Fruit fly (Drosophila melanogaster) whole organism, embryonic: ENCODE measurements around the gene Cip4.
A peak's percentile ranks its signal among the peaks of the same experiment; 100 is the strongest.

Experiments used
- CG11247 ChIP-seq: fragments of 200-800 bp; sonication (Bioruptor generic); IDR thresholded peaks from 2 replicates; pipeline ENCODE4 v1.3.6; 2022; ENCODE audit warnings: missing biosample characterization, missing genetic modification characterization
- CG11695 ChIP-seq: fragments of 200-800 bp; sonication (Bioruptor generic); IDR thresholded peaks from 3 replicates; pipeline ENCODE4 v1.3.6; 2022; ENCODE audit warnings: missing biosample characterization, missing genetic modification characterization
- CG14710 ChIP-seq: fragments of 200-800 bp; sonication (Bioruptor generic); optimal IDR thresholded peaks from 3 replicates; lab custom pipeline; 2019; ENCODE audit warnings: missing biosample characterization, mild to moderate bottlenecking, missing genetic modification characterization, moderate library complexity
- CG17359 ChIP-seq: fragments of 200-800 bp; sonication (Bioruptor generic); optimal IDR thresholded peaks from 3 replicates; lab custom pipeline; 2018; ENCODE audit warnings: missing biosample characterization, mild to moderate bottlenecking, missing genetic modification characterization, moderate library complexity
- CG17568 ChIP-seq: fragments of 200-800 bp; sonication (Bioruptor generic); optimal IDR thresholded peaks from 2 replicates; lab custom pipeline; 2018; ENCODE audit warnings: missing biosample characterization, mild to moderate bottlenecking, missing genetic modification characterization, moderate library complexity
- CG18599 ChIP-seq: fragments of 200-800 bp; sonication (Bioruptor generic); optimal IDR thresholded peaks from 3 replicates; lab custom pipeline; 2017; ENCODE audit warnings: missing biosample characterization, missing genetic modification characterization, mild to moderate bottlenecking, moderate library complexity, missing genetic modification reagents
- CG2199 ChIP-seq: fragments of 200-800 bp; sonication (Bioruptor generic); IDR thresholded peaks from 3 replicates; pipeline ENCODE4 v1.3.6; 2022; ENCODE audit warnings: missing biosample characterization, missing genetic modification characterization
- CG34422 ChIP-seq: fragments of 200-800 bp; sonication (Bioruptor generic); IDR thresholded peaks from 3 replicates; pipeline ENCODE4 v1.3.6; 2022; ENCODE audit warnings: missing biosample characterization, missing genetic modification characterization
- CG4282 ChIP-seq: fragments of 200-800 bp; sonication (Bioruptor generic); optimal IDR thresholded peaks from 2 replicates; lab custom pipeline; 2016; ENCODE audit warnings: missing biosample characterization, missing genetic modification characterization
- CG6765 ChIP-seq: fragments of 200-800 bp; sonication (Bioruptor generic); optimal IDR thresholded peaks from 3 replicates; lab custom pipeline; 2017; ENCODE audit warnings: missing biosample characterization, mild to moderate bottlenecking, missing genetic modification characterization
- Dref ChIP-seq: fragments of 200-800 bp; sonication (Bioruptor generic); IDR thresholded peaks from 2 replicates; pipeline ENCODE4 v1.3.6; 2022; ENCODE audit warnings: missing biosample characterization, missing genetic modification characterization
- HLH3B ChIP-seq: fragments of 200-800 bp; sonication (Bioruptor generic); IDR thresholded peaks from 2 replicates; pipeline ENCODE4 v1.3.6; 2022; ENCODE audit warnings: missing biosample characterization, missing genetic modification characterization
- MESR4 ChIP-seq: fragments of 200-800 bp; sonication (Bioruptor generic); optimal IDR thresholded peaks from 2 replicates; lab custom pipeline; 2018; ENCODE audit warnings: missing biosample characterization, mild to moderate bottlenecking, missing genetic modification characterization, moderate library complexity
- Nf-YC ChIP-seq: fragments of 200-800 bp; optimal IDR thresholded peaks from 3 replicates; lab custom pipeline; 2019; ENCODE audit warnings: missing biosample characterization, mild to moderate bottlenecking, missing genetic modification characterization, moderate library complexity
- Ptx1 ChIP-seq: fragments of 200-800 bp; sonication (Bioruptor generic); IDR thresholded peaks from 2 replicates; pipeline ENCODE4 v1.3.6; 2022; ENCODE audit warnings: missing biosample characterization, missing genetic modification characterization
- Six4 ChIP-seq: fragments of 200-800 bp; sonication (Bioruptor generic); optimal IDR thresholded peaks from 2 replicates; lab custom pipeline; 2016; ENCODE audit warnings: missing biosample characterization, missing genetic modification characterization
- Sox102F ChIP-seq: fragments of 200-800 bp; sonication (Bioruptor generic); optimal IDR thresholded peaks from 2 replicates; lab custom pipeline; 2018; ENCODE audit warnings: missing biosample characterization, mild to moderate bottlenecking, missing genetic modification characterization, moderate library complexity
- Spps ChIP-seq: fragments of 200-800 bp; sonication (Bioruptor generic); optimal IDR thresholded peaks from 2 replicates; lab custom pipeline; 2018; ENCODE audit warnings: missing biosample characterization, mild to moderate bottlenecking, missing genetic modification characterization
- Ssrp ChIP-seq: fragments of 200-800 bp; sonication (Bioruptor generic); optimal IDR thresholded peaks from 2 replicates; lab custom pipeline; 2018; ENCODE audit warnings: missing biosample characterization, mild to moderate bottlenecking, missing genetic modification characterization, moderate library complexity
- Usf ChIP-seq: fragments of 200-800 bp; sonication (Bioruptor generic); optimal IDR thresholded peaks from 2 replicates; lab custom pipeline; 2017; ENCODE audit warnings: missing genotype, missing biosample characterization, missing genetic modification characterization
- ara ChIP-seq: fragments of 200-800 bp; sonication (Bioruptor generic); IDR thresholded peaks from 2 replicates; pipeline ENCODE4 v1.3.6; 2022; ENCODE audit warnings: missing biosample characterization, missing genetic modification characterization
- bsh ChIP-seq, 2 experiments: fragments of 200-800 bp; sonication (Bioruptor generic); optimal IDR thresholded peaks; 2 replicates each; lab custom pipeline; 2017 to 2018; ENCODE audit warnings: mild to moderate bottlenecking in 2 of 2, missing biosample characterization in 2 of 2, missing genetic modification characterization in 2 of 2, moderate library complexity in 1 of 2
- btn ChIP-seq: fragments of 200-800 bp; sonication (Bioruptor generic); optimal IDR thresholded peaks from 2 replicates; lab custom pipeline; 2016; ENCODE audit warnings: missing biosample characterization, missing genetic modification characterization
- chinmo ChIP-seq: fragments of 200-800 bp; sonication (Bioruptor generic); IDR thresholded peaks from 4 replicates; pipeline ENCODE4 v1.3.6; 2022; ENCODE audit warnings: missing biosample characterization, missing genetic modification characterization; ENCODE audit not compliant: partially characterized antibody
- dati ChIP-seq: fragments of 200-800 bp; sonication (Bioruptor generic); IDR thresholded peaks from 2 replicates; pipeline ENCODE4 v1.3.6; 2022; ENCODE audit warnings: missing biosample characterization, missing genetic modification characterization
- dmrt99B ChIP-seq: fragments of 200-800 bp; sonication (Bioruptor generic); optimal IDR thresholded peaks from 2 replicates; lab custom pipeline; 2018; ENCODE audit warnings: missing biosample characterization, mild to moderate bottlenecking, missing genetic modification characterization, moderate library complexity
- esg ChIP-seq: fragments of 200-800 bp; sonication (Bioruptor generic); conservative IDR thresholded peaks from 2 replicates; pipeline ENCODE4 v1.3.6; 2022; ENCODE audit warnings: missing biosample characterization, missing genetic modification characterization
- gem ChIP-seq: fragments of 200-800 bp; sonication (Bioruptor generic); optimal IDR thresholded peaks from 2 replicates; lab custom pipeline; 2019; ENCODE audit warnings: missing biosample characterization, mild to moderate bottlenecking, missing genetic modification characterization, moderate library complexity
- grau ChIP-seq: fragments of 200-800 bp; optimal IDR thresholded peaks from 3 replicates; lab custom pipeline; 2019; ENCODE audit warnings: missing biosample characterization, mild to moderate bottlenecking, missing genetic modification characterization, moderate library complexity
- gsb-n ChIP-seq: fragments of 200-800 bp; sonication (Bioruptor generic); optimal IDR thresholded peaks from 3 replicates; lab custom pipeline; 2018; ENCODE audit warnings: missing biosample characterization, mild to moderate bottlenecking, missing genetic modification characterization
- lola ChIP-seq, 3 experiments: fragments of >200 bp in 2 of 3; fragments of 200-800 bp in 1 of 3; sonication (Bioruptor generic) in 1 of 3; optimal IDR thresholded peaks; 2 replicates each; lab custom pipeline; 2017 to 2019; ENCODE audit warnings: missing biosample characterization in 3 of 3, missing genetic modification characterization in 3 of 3, mild to moderate bottlenecking in 1 of 3, moderate library complexity in 1 of 3
- lov ChIP-seq, 2 experiments: fragments of 200-800 bp in 1 of 2; fragments of >200 bp in 1 of 2; sonication (Bioruptor generic) in 1 of 2; IDR thresholded peaks in 1 of 2; optimal IDR thresholded peaks in 1 of 2; 2 replicates in 1 of 2; 3 replicates in 1 of 2; pipeline versions ENCODE4 v1.3.6 to Lab custom; 2017 to 2022; ENCODE audit warnings: missing biosample characterization in 1 of 2, missing genetic modification characterization in 1 of 2
- oc ChIP-seq: fragments of 200-800 bp; sonication (Bioruptor generic); optimal IDR thresholded peaks from 2 replicates; lab custom pipeline; 2018; ENCODE audit warnings: missing biosample characterization, mild to moderate bottlenecking, missing genetic modification characterization, moderate library complexity
- org-1 ChIP-seq: fragments of 200-800 bp; sonication (Bioruptor generic); optimal IDR thresholded peaks from 2 replicates; lab custom pipeline; 2017; ENCODE audit warnings: missing biosample characterization, missing genetic modification characterization
- pnt ChIP-seq: fragments of 200-800 bp; sonication (Bioruptor generic); optimal IDR thresholded peaks from 3 replicates; lab custom pipeline; 2016; ENCODE audit warnings: missing biosample characterization, missing genetic modification characterization
- sisA ChIP-seq: fragments of 200-800 bp; sonication (Bioruptor generic); IDR thresholded peaks from 2 replicates; pipeline ENCODE4 v1.3.6; 2022; ENCODE audit warnings: missing biosample characterization, missing genetic modification characterization
- zfh1 ChIP-seq: fragments of 200-800 bp; sonication (Bioruptor generic); IDR thresholded peaks from 3 replicates; pipeline ENCODE4 v1.3.6; 2022; ENCODE audit warnings: missing biosample characterization, missing genetic modification characterization

Gene Cip4

DNA sequence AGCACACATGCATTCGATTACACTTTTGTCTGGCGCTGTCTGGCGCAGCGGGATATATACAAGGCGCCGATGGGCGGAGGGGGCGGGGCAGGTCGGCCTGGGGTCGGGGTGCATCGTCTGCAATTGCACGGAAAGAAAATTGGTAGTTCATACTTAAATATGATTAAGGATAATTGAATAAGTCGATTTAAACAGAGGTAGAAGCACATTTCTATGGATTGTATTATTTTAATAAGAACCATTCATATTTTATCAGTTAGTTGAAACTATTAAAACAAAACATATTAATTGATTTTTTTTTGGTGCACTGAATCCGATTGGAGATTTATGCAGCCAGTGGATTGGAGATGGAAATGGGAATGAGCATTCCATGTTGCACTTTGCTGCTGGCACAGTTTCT lies 36.0 kb upstream of the Cip4 start (continued):
- no peak for TF ChIP-seq MESR4 (GFP tag; lab: Kevin White, UChicago)
- peak; percentile 40 for TF ChIP-seq Sox102F (GFP tag; lab: Kevin White, UChicago)
- TF ChIP-seq HLH3B (GFP tag; lab: Robert Waterston, UW): peak; percentile 20; the same call in 1 of the 2 replicates
- peak; percentile 28 for TF ChIP-seq CG17359 (tag; lab: Kevin White, UChicago)
- TF ChIP-seq Dref: no peak
- TF ChIP-seq grau (tag; lab: Kevin White, UChicago): peak; percentile 4
- TF ChIP-seq Ptx1: 0 out of 2 replicates have a peak, but pooled peaks have one; percentile 28
- 0 out of 3 replicates have a peak, but pooled peaks have one; percentile 15 for TF ChIP-seq CG11695 (GFP tag; lab: Robert Waterston, UW)
- TF ChIP-seq ara (GFP tag; lab: Robert Waterston, UW): peak; percentile 28; the same call in 1 of the 2 replicates
- peak; percentile 52 for TF ChIP-seq gem (tag; lab: Kevin White, UChicago)
- peak; percentile 21 for TF ChIP-seq Ssrp (tag; lab: Kevin White, UChicago)
- peak in 1 of 3 experiments; percentile 23 for TF ChIP-seq lola (GFP tag; optimal IDR thresholded peaks at IDR 0.05; lab: Kevin White, UChicago)
- TF ChIP-seq dmrt99B (tag; lab: Kevin White, UChicago): peak; percentile 41
- TF ChIP-seq esg (GFP tag; lab: Robert Waterston, UW): 0 out of 2 replicates have a peak, but pooled peaks have one; percentile 14
- TF ChIP-seq chinmo (GFP tag; lab: Robert Waterston, UW): 0 out of 4 replicates have a peak, but pooled peaks have one; percentile 1
- TF ChIP-seq CG14710 (tag; lab: Kevin White, UChicago): peak; percentile 22

DNA sequence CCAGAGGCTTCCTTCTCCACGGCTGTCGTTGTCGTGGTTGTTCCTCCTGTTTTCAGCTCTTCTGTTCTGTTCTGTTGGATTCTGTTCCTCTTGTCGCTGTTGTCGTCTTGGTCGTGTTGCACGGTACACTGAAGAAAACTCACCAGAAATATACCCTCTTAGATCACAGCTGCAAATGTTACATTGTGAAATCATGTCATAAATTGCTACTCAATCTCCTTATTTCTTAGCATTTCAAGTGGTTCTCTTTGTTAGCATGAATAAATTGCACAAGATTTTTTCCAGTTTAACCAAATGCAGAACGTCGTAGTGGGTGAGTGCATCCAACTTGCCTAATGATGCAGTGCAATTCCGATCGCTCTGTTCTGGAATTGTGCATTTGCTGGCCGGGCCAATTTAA lies 34.0 kb upstream of the Cip4 start:
- TF ChIP-seq bsh (GFP tag; optimal IDR thresholded peaks at IDR 0.05; lab: Kevin White, UChicago) (peak; percentile 12 to 24), dati (GFP tag; lab: Robert Waterston, UW) (no peak)

DNA sequence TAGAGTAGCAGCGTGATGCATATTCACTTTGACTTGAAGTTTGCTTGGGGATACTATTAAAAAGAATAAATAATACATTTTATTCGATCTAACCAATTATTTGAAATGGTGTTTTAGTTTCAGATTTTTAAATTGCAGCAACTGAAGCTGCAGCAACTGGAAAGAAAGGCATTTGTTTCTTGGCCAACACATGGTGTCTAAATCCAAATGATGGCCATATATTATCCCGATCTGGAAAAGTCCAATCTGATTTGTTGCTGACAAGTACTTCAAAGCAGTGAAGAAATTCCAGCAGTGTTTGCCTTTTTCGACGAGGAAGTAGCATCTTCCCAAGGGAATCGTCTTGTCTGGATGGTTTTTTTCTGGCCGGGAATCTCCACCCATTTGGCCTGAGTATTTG lies 33.2 kb upstream of the Cip4 start:
- TF ChIP-seq CG17568 (no peak), sisA (GFP tag; lab: Robert Waterston, UW) (no peak), Usf (no peak), pnt (GFP tag; lab: Kevin White, UChicago) (no peak), lov (optimal IDR thresholded peaks at IDR 0.05; lab: Kevin White, UChicago) (no peak), lov (GFP tag; IDR thresholded peaks at IDR 0.05; lab: Robert Waterston, UW) (no peak), CG18599 (no peak), CG34422 (no peak), org-1 (GFP tag; lab: Kevin White, UChicago) (no peak), btn (GFP tag; lab: Kevin White, UChicago) (no peak), oc (tag; lab: Kevin White, UChicago) (no peak), gsb-n (no peak), CG2199 (no peak), Six4 (no peak), CG4282 (no peak), CG6765 (GFP tag; lab: Kevin White, UChicago) (no peak), Spps (no peak), Nf-YC (tag; lab: Kevin White, UChicago) (no peak), CG11247 (no peak), zfh1 (GFP tag; lab: Robert Waterston, UW) (no peak)
